Worm (Caenorhabditis elegans) whole organism, late embryonic: ENCODE data around the gene B0336.13.

ENCODE experiments used
- ceh-18 ChIP-seq: sonication (generic microtip); optimal IDR thresholded peaks from 2 replicates; lab custom pipeline; 2016; ENCODE audit warnings: missing genetic modification characterization, missing compliant biosample characterization
- dmd-4 ChIP-seq: sonication (generic microtip); optimal IDR thresholded peaks from 2 replicates; lab custom pipeline; 2016; ENCODE audit warnings: borderline replicate concordance, missing genetic modification characterization, missing compliant biosample characterization
- pros-1 ChIP-seq: fragments of 150-350 bp; optimal IDR thresholded peaks from 2 replicates; lab custom pipeline; 2014; ENCODE audit warnings: missing biosample characterization, missing genetic modification reagents, missing genetic modification characterization
- unc-86 ChIP-seq: sonication (generic microtip); optimal IDR thresholded peaks from 2 replicates; lab custom pipeline; 2016; ENCODE audit warnings: missing genetic modification characterization, missing compliant biosample characterization
- ztf-16 ChIP-seq: sonication (generic microtip); optimal IDR thresholded peaks from 2 replicates; lab custom pipeline; 2017; ENCODE audit warnings: missing genetic modification characterization, missing compliant biosample characterization

DNA sequence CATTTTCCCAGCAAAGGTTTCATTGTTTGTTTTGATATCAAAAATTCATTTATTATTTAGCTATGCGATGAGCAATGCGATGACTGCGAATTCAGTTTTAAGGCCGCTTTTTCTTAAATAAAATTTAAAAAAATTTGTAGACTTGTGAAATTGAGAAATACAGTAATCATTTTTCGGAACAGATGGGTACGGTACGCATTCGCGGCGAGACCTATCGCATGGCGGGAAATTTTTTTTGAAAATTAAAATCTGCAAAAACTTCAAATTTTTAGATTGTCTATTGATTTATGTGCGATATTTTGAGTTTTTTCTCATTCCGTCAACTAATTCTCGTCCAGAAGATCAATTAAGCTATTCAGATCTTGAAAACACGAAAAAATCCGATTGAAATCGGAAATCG is 30.3 kb upstream of the B0336.13 start:
- no peak for TF ChIP-seq ceh-18 (tag; lab: Kevin White, UChicago)
- no peak for TF ChIP-seq ztf-16 (tag; lab: Kevin White, UChicago)
- TF ChIP-seq unc-86 = no peak
- TF ChIP-seq pros-1 (tag; lab: Kevin White, UChicago) = no peak
- no peak for TF ChIP-seq dmd-4 (tag; lab: Kevin White, UChicago)
